Worm (Caenorhabditis elegans): Measurements from ENCODE around the gene H20J04.4.

ce11 chrII:4334448-4334847 is 5.6 kb downstream of the H20J04.4 start, which contains the start of gene madf-3:
- no peak for TF ChIP-seq lin-54 (GFP tag; optimal IDR thresholded peaks at IDR 0.05)
- no peak for TF ChIP-seq hlh-12 (tag; optimal IDR thresholded peaks at IDR 0.05)
- TF ChIP-seq pha-4 (tag; optimal IDR thresholded peaks at IDR 0.05) = no peak
- TF ChIP-seq F33H1.4 (GFP tag; IDR thresholded peaks at IDR 0.05) = no peak
- TF ChIP-seq hmg-20 (GFP tag; IDR thresholded peaks at IDR 0.05) = no peak
- TF ChIP-seq lsl-1 (GFP tag; optimal IDR thresholded peaks at IDR 0.05) = no peak
- TF ChIP-seq T07F8.4 (tag; optimal IDR thresholded peaks at IDR 0.05) = no peak
- no peak for TF ChIP-seq xnd-1 (tag; optimal IDR thresholded peaks at IDR 0.05)
- TF ChIP-seq snpc-4 (GFP tag; optimal IDR thresholded peaks at IDR 0.05) = no peak
- TF ChIP-seq snpc-4 (tag; optimal IDR thresholded peaks at IDR 0.05) = no peak
